Fruit fly (Drosophila melanogaster) S2 (cell line): ENCODE data around the gene Saf-B.

Source experiments
- CG8478 ChIP-seq: fragments of >200 bp; optimal IDR thresholded peaks from 2 replicates; lab custom pipeline; 2018
- CTCF ChIP-seq, 2 experiments: fragments of >200 bp; optimal IDR thresholded peaks; 2 replicates each; lab custom pipeline; 2018

dm6 chr3R:24812987-24813636 lies 4.2 kb upstream of the Saf-B start:
- no peak for TF ChIP-seq CG8478 (lab: Kevin White, UChicago)
- no peak for TF ChIP-seq CTCF (optimal IDR thresholded peaks at IDR 0.05; lab: Kevin White, UChicago)
